Fruit fly (Drosophila melanogaster) whole organism, embryonic: Measurements from ENCODE around the gene wisp.

Experiments used
- Abd-B ChIP-seq: fragments of 200-800 bp; sonication (Bioruptor generic); optimal IDR thresholded peaks from 2 replicates; lab custom pipeline; 2018; ENCODE audit warnings: missing biosample characterization, mild to moderate bottlenecking, missing genetic modification characterization, moderate library complexity
- Antp ChIP-seq: fragments of 200-800 bp; sonication (Bioruptor generic); optimal IDR thresholded peaks from 3 replicates; lab custom pipeline; 2016; ENCODE audit warnings: missing biosample characterization, missing genetic modification characterization
- CG1024 ChIP-seq: fragments of 200-800 bp; sonication (Bioruptor generic); IDR thresholded peaks from 2 replicates; pipeline ENCODE4 v1.3.6; 2022; ENCODE audit warnings: missing biosample characterization, missing genetic modification characterization
- CG12942 ChIP-seq: fragments of 200-800 bp; sonication (Bioruptor generic); optimal IDR thresholded peaks from 3 replicates; lab custom pipeline; 2016; ENCODE audit warnings: missing biosample characterization, missing genetic modification characterization
- CG13296 ChIP-seq: fragments of 200-800 bp; sonication (Bioruptor generic); optimal IDR thresholded peaks from 3 replicates; lab custom pipeline; 2018; ENCODE audit warnings: missing biosample characterization, mild to moderate bottlenecking, missing genetic modification characterization
- CG13624 ChIP-seq: fragments of 200-800 bp; sonication (Bioruptor generic); optimal IDR thresholded peaks from 2 replicates; lab custom pipeline; 2016; ENCODE audit warnings: missing biosample characterization, missing genetic modification characterization
- CG17328 ChIP-seq: fragments of 200-800 bp; sonication (Bioruptor generic); IDR thresholded peaks from 2 replicates; pipeline ENCODE4 v1.3.6; 2022; ENCODE audit warnings: missing biosample characterization, missing genetic modification characterization
- CG17385 ChIP-seq: fragments of 200-800 bp; sonication (Bioruptor generic); optimal IDR thresholded peaks from 3 replicates; lab custom pipeline; 2018; ENCODE audit warnings: missing biosample characterization, mild to moderate bottlenecking, missing genetic modification characterization
- CG17568 ChIP-seq: fragments of 200-800 bp; sonication (Bioruptor generic); optimal IDR thresholded peaks from 2 replicates; lab custom pipeline; 2018; ENCODE audit warnings: missing biosample characterization, mild to moderate bottlenecking, missing genetic modification characterization, moderate library complexity
- CG31365 ChIP-seq: fragments of 200-800 bp; sonication (Bioruptor generic); optimal IDR thresholded peaks from 2 replicates; lab custom pipeline; 2018; ENCODE audit warnings: missing biosample characterization, mild to moderate bottlenecking, missing genetic modification characterization
- CG33213 ChIP-seq: fragments of 200-800 bp; sonication (Bioruptor generic); optimal IDR thresholded peaks from 3 replicates; lab custom pipeline; 2016; ENCODE audit warnings: missing biosample characterization, missing genetic modification characterization
- CG3847 ChIP-seq: fragments of 200-800 bp; sonication (Bioruptor generic); IDR thresholded peaks from 2 replicates; pipeline ENCODE4 v1.3.6; 2022; ENCODE audit warnings: missing biosample characterization, missing genetic modification characterization
- CG7357 ChIP-seq: fragments of 200-800 bp; sonication (Bioruptor generic); IDR thresholded peaks from 3 replicates; pipeline ENCODE4 v1.3.6; 2022; ENCODE audit warnings: missing biosample characterization, missing genetic modification characterization
- CG7745 ChIP-seq: fragments of 200-800 bp; sonication (Bioruptor generic); optimal IDR thresholded peaks from 2 replicates; lab custom pipeline; 2018; ENCODE audit warnings: missing biosample characterization, mild to moderate bottlenecking, missing genetic modification characterization, moderate library complexity
- CG7786 ChIP-seq: fragments of 200-800 bp; sonication (Bioruptor generic); optimal IDR thresholded peaks from 2 replicates; lab custom pipeline; 2016; ENCODE audit warnings: missing biosample characterization, missing genetic modification characterization
- CG9797 ChIP-seq: fragments of 200-800 bp; sonication (Bioruptor generic); optimal IDR thresholded peaks from 3 replicates; lab custom pipeline; 2018; ENCODE audit warnings: missing biosample characterization, mild to moderate bottlenecking, missing genetic modification characterization
- CoRest ChIP-seq: fragments of 200-800 bp; sonication (Bioruptor generic); optimal IDR thresholded peaks from 3 replicates; lab custom pipeline; 2018; ENCODE audit warnings: missing biosample characterization, mild to moderate bottlenecking, missing genetic modification characterization, moderate library complexity
- Dek ChIP-seq: fragments of 200-800 bp; sonication (Bioruptor generic); optimal IDR thresholded peaks from 3 replicates; lab custom pipeline; 2019; ENCODE audit warnings: missing biosample characterization, mild to moderate bottlenecking, missing genetic modification characterization, moderate library complexity
- Fer1 ChIP-seq: fragments of 200-800 bp; sonication (Bioruptor generic); optimal IDR thresholded peaks from 2 replicates; lab custom pipeline; 2017; ENCODE audit warnings: missing biosample characterization, mild to moderate bottlenecking, missing genetic modification characterization
- H2.0 ChIP-seq: fragments of 200-800 bp; sonication (Bioruptor generic); IDR thresholded peaks from 2 replicates; pipeline ENCODE4 v1.3.6; 2022; ENCODE audit warnings: missing biosample characterization, missing genetic modification characterization
- Hey ChIP-seq: fragments of 200-800 bp; sonication (Bioruptor generic); optimal IDR thresholded peaks from 3 replicates; lab custom pipeline; 2018; ENCODE audit warnings: missing biosample characterization, mild to moderate bottlenecking, missing genetic modification characterization
- MTF-1 ChIP-seq: fragments of 200-800 bp; sonication (Bioruptor generic); optimal IDR thresholded peaks from 2 replicates; lab custom pipeline; 2018; ENCODE audit warnings: missing biosample characterization, mild to moderate bottlenecking, missing genetic modification characterization, borderline replicate concordance
- NfI ChIP-seq: fragments of 200-800 bp; sonication (Bioruptor generic); optimal IDR thresholded peaks from 3 replicates; lab custom pipeline; 2018; ENCODE audit warnings: missing biosample characterization, mild to moderate bottlenecking, missing genetic modification characterization, moderate library complexity
- PHDP ChIP-seq: fragments of 200-800 bp; sonication (Bioruptor generic); optimal IDR thresholded peaks from 3 replicates; lab custom pipeline; 2018; ENCODE audit warnings: missing biosample characterization, mild to moderate bottlenecking, missing genetic modification characterization, moderate library complexity
- Pdp1 ChIP-seq, 2 experiments: fragments of 200-800 bp; sonication (Bioruptor generic); optimal IDR thresholded peaks; 3 replicates each; lab custom pipeline; 2016; ENCODE audit warnings: missing biosample characterization in 2 of 2, missing genetic modification characterization in 2 of 2, mild to moderate bottlenecking in 1 of 2, moderate library complexity in 1 of 2
- Trl ChIP-seq, 3 experiments: fragments of >200 bp in 2 of 3; fragments of 200-800 bp in 1 of 3; sonication (Bioruptor generic) in 1 of 3; optimal IDR thresholded peaks; 2 replicates in 1 of 3; 3 replicates in 2 of 3; lab custom pipeline; 2016 to 2017; ENCODE audit warnings: missing biosample characterization in 1 of 3, missing genetic modification characterization in 1 of 3
- Xrp1 ChIP-seq: fragments of 200-800 bp; sonication (Bioruptor generic); IDR thresholded peaks from 2 replicates; pipeline ENCODE4 v1.3.6; 2022; ENCODE audit warnings: missing biosample characterization, missing genetic modification characterization
- ac ChIP-seq: fragments of 200-800 bp; sonication (Bioruptor generic); optimal IDR thresholded peaks from 3 replicates; lab custom pipeline; 2017; ENCODE audit warnings: missing biosample characterization, mild to moderate bottlenecking, missing genetic modification characterization
- bab2 ChIP-seq: fragments of 200-800 bp; sonication (Bioruptor generic); optimal IDR thresholded peaks from 2 replicates; lab custom pipeline; 2016; ENCODE audit warnings: missing biosample characterization, missing genetic modification characterization
- bcd ChIP-seq: fragments of 200-800 bp; sonication (Bioruptor generic); optimal IDR thresholded peaks from 2 replicates; lab custom pipeline; 2017; ENCODE audit warnings: missing biosample characterization, mild to moderate bottlenecking, missing genetic modification characterization
- cwo ChIP-seq: fragments of 200-800 bp; sonication (Bioruptor generic); optimal IDR thresholded peaks from 3 replicates; lab custom pipeline; 2017; ENCODE audit warnings: missing biosample characterization, missing genetic modification characterization, mild to moderate bottlenecking, moderate library complexity, missing genetic modification reagents
- dmrt99B ChIP-seq: fragments of 200-800 bp; sonication (Bioruptor generic); optimal IDR thresholded peaks from 2 replicates; lab custom pipeline; 2018; ENCODE audit warnings: missing biosample characterization, mild to moderate bottlenecking, missing genetic modification characterization, moderate library complexity
- ems ChIP-seq: fragments of 200-800 bp; sonication (Bioruptor generic); optimal IDR thresholded peaks from 3 replicates; lab custom pipeline; 2016; ENCODE audit warnings: missing biosample characterization, missing genetic modification characterization
- fru ChIP-seq: fragments of >200 bp; optimal IDR thresholded peaks from 2 replicates; lab custom pipeline; 2017
- ftz-f1 ChIP-seq: fragments of 200-800 bp; sonication (Bioruptor generic); optimal IDR thresholded peaks from 2 replicates; lab custom pipeline; 2016; ENCODE audit warnings: missing biosample characterization, missing genetic modification characterization
- gce ChIP-seq: fragments of 200-800 bp; sonication (Bioruptor generic); IDR thresholded peaks from 3 replicates; pipeline ENCODE4 v1.3.6; 2022; ENCODE audit warnings: missing biosample characterization, missing genetic modification characterization
- gfzf ChIP-seq: fragments of 200-800 bp; sonication (Bioruptor generic); optimal IDR thresholded peaks from 2 replicates; lab custom pipeline; 2016; ENCODE audit warnings: missing biosample characterization, mild to moderate bottlenecking, missing genetic modification characterization, moderate library complexity
- jigr1 ChIP-seq: fragments of 200-800 bp; sonication (Bioruptor generic); IDR thresholded peaks from 3 replicates; pipeline ENCODE4 v1.3.6; 2022; ENCODE audit warnings: missing biosample characterization, missing genetic modification characterization
- jumu ChIP-seq: fragments of 200-800 bp; sonication (Bioruptor generic); optimal IDR thresholded peaks from 3 replicates; lab custom pipeline; 2016; ENCODE audit warnings: missing biosample characterization, missing genetic modification characterization
- mam ChIP-seq: fragments of 200-800 bp; sonication (Bioruptor generic); optimal IDR thresholded peaks from 3 replicates; lab custom pipeline; 2016; ENCODE audit warnings: missing biosample characterization, missing genetic modification characterization
- nmo ChIP-seq: fragments of 200-800 bp; sonication (Bioruptor generic); optimal IDR thresholded peaks from 2 replicates; lab custom pipeline; 2018; ENCODE audit warnings: missing biosample characterization, mild to moderate bottlenecking, missing genetic modification characterization, moderate library complexity
- oc ChIP-seq: fragments of 200-800 bp; sonication (Bioruptor generic); optimal IDR thresholded peaks from 2 replicates; lab custom pipeline; 2018; ENCODE audit warnings: missing biosample characterization, mild to moderate bottlenecking, missing genetic modification characterization, moderate library complexity
- pho ChIP-seq: fragments of 200-800 bp; sonication (Bioruptor generic); optimal IDR thresholded peaks from 2 replicates; lab custom pipeline; 2016; ENCODE audit warnings: missing biosample characterization, missing genetic modification characterization
- pnt ChIP-seq: fragments of 200-800 bp; sonication (Bioruptor generic); optimal IDR thresholded peaks from 3 replicates; lab custom pipeline; 2016; ENCODE audit warnings: missing biosample characterization, missing genetic modification characterization
- psq ChIP-seq: fragments of 200-800 bp; sonication (Bioruptor generic); optimal IDR thresholded peaks from 2 replicates; lab custom pipeline; 2017; ENCODE audit warnings: missing biosample characterization, missing genetic modification characterization
- shn ChIP-seq: fragments of 200-800 bp; sonication (Bioruptor generic); optimal IDR thresholded peaks from 3 replicates; lab custom pipeline; 2016; ENCODE audit warnings: missing biosample characterization, missing genetic modification characterization
- slbo ChIP-seq: fragments of 200-800 bp; sonication (Bioruptor generic); IDR thresholded peaks from 2 replicates; pipeline ENCODE4 v1.3.6; 2022; ENCODE audit warnings: missing biosample characterization, missing genetic modification characterization
- so ChIP-seq: fragments of 200-800 bp; sonication (Bioruptor generic); IDR thresholded peaks from 3 replicates; pipeline ENCODE4 v1.3.6; 2022; ENCODE audit warnings: missing biosample characterization, missing genetic modification characterization
- ssp ChIP-seq: fragments of 200-800 bp; sonication (Bioruptor generic); IDR thresholded peaks from 2 replicates; pipeline ENCODE4 v1.3.6; 2022; ENCODE audit warnings: missing biosample characterization, missing genetic modification characterization
- stc ChIP-seq: fragments of 200-800 bp; sonication (Bioruptor generic); IDR thresholded peaks from 2 replicates; pipeline ENCODE4 v1.3.6; 2022; ENCODE audit warnings: missing biosample characterization, missing genetic modification characterization
- zen2 ChIP-seq: fragments of 200-800 bp; sonication (Bioruptor generic); IDR thresholded peaks from 3 replicates; pipeline ENCODE4 v1.3.6; 2022; ENCODE audit warnings: missing biosample characterization, missing genetic modification characterization; ENCODE audit not compliant: partially characterized antibody

wisp gene

dm6 chrX:11852310-11852709 is 41.4 kb upstream of the wisp start, which contains the start of gene p24-1 (continued):
- TF ChIP-seq cwo (no peak), H2.0 (GFP tag; lab: Robert Waterston, UW) (no peak), bcd (GFP tag; lab: Kevin White, UChicago) (peak; percentile 44), CG9797 (GFP tag; lab: Kevin White, UChicago) (peak; percentile 53), gfzf (peak; percentile 36), CG7745 (no peak), Abd-B (no peak), so (GFP tag; lab: Robert Waterston, UW) (no peak), CG1024 (no peak), NfI (peak; percentile 67), jumu (GFP tag; lab: Kevin White, UChicago) (peak; percentile 65), CG13624 (peak; percentile 70), bab2 (peak; percentile 11), Dek (tag; lab: Kevin White, UChicago) (no peak), Antp (peak; percentile 39), CG13296 (GFP tag; lab: Kevin White, UChicago) (peak; percentile 28), ftz-f1 (GFP tag; lab: Kevin White, UChicago) (peak; percentile 9), CG17328 (GFP tag; lab: Robert Waterston, UW) (0 out of 2 replicates have a peak, but pooled peaks have one; percentile 20), CG3847 (GFP tag; lab: Robert Waterston, UW) (peak; percentile 87), fru (lab: Kevin White, UChicago) (no peak), zen2 (GFP tag; lab: Robert Waterston, UW) (peak; percentile 60; the same call in 1 of the 3 replicates), Fer1 (GFP tag; lab: Kevin White, UChicago) (peak; percentile 53), stc (GFP tag; lab: Robert Waterston, UW) (no peak; the same call in 1 of the 2 replicates), Trl (optimal IDR thresholded peaks at IDR 0.05; lab: Kevin White, UChicago) (no peak), Trl (GFP tag; optimal IDR thresholded peaks at IDR 0.05; lab: Kevin White, UChicago) (peak; percentile 53), ssp (GFP tag; lab: Robert Waterston, UW) (peak; percentile 23; the same call in 1 of the 2 replicates), pho (peak; percentile 47), ac (GFP tag; lab: Kevin White, UChicago) (no peak), CoRest (peak; percentile 16), jigr1 (GFP tag; lab: Robert Waterston, UW) (no peak), MTF-1 (GFP tag; lab: Kevin White, UChicago) (peak; percentile 37), CG7357 (GFP tag; lab: Robert Waterston, UW) (no peak), CG17568 (no peak), nmo (GFP tag; lab: Kevin White, UChicago) (peak; percentile 32), CG31365 (tag; lab: Kevin White, UChicago) (no peak), CG7786 (peak; percentile 55), gce (GFP tag; lab: Robert Waterston, UW) (no peak), slbo (GFP tag; lab: Robert Waterston, UW) (peak; percentile 81), Xrp1 (peak; percentile 35; the same call in 1 of the 2 replicates), ems (GFP tag; lab: Kevin White, UChicago) (peak; percentile 17), shn (GFP tag; lab: Kevin White, UChicago) (peak; percentile 40), Hey (tag; lab: Kevin White, UChicago) (no peak), mam (GFP tag; lab: Kevin White, UChicago) (peak; percentile 68), CG33213 (GFP tag; lab: Kevin White, UChicago) (peak; percentile 52), dmrt99B (no peak), PHDP (tag; lab: Kevin White, UChicago) (peak; percentile 30), oc (tag; lab: Kevin White, UChicago) (no peak), CG12942 (peak; percentile 40), CG17385 (GFP tag; lab: Kevin White, UChicago) (peak; percentile 8), psq (GFP tag; lab: Kevin White, UChicago) (no peak), pnt (peak; percentile 8), Pdp1 (GFP tag; optimal IDR thresholded peaks at IDR 0.05; lab: Kevin White, UChicago) (peak; percentile 11 to 96)
